Worm (Caenorhabditis elegans): Measurements from ENCODE around the gene F45D3.4.

- TF ChIP-seq fkh-10 (GFP tag; optimal IDR thresholded peaks at IDR 0.05) (no peak), ama-1 (optimal IDR thresholded peaks at IDR 0.05) (no peak), tbx-2 (tag; optimal IDR thresholded peaks at IDR 0.05) (no peak), ets-4 (tag; optimal IDR thresholded peaks at IDR 0.05) (no peak), pha-4 (tag; optimal IDR thresholded peaks at IDR 0.05) (no peak)
Measured at ce11 chrV:12567312-12567711, 14.3 kb upstream of the F45D3.4 start.
